Worm (Caenorhabditis elegans) whole organism, young adult: ENCODE data around the gene lys-10.

Source experiments
- F23B12.7 ChIP-seq: sonication (generic microtip); optimal IDR thresholded peaks from 2 replicates; lab custom pipeline; 2017; ENCODE audit warnings: missing genetic modification characterization, mild to moderate bottlenecking, missing compliant biosample characterization, antibody characterized with exemption, moderate library complexity; ENCODE audit not compliant: insufficient read depth
- K11D2.4 ChIP-seq: fragments of 200-800 bp; sonication (Bioruptor generic); IDR thresholded peaks from 2 replicates; pipeline ENCODE4 v1.3.6; 2022; ENCODE audit warnings: missing genetic modification reagents, missing genetic modification characterization, missing compliant biosample characterization
- lsl-1 ChIP-seq: fragments of 200-800 bp; sonication (Bioruptor generic); optimal IDR thresholded peaks from 2 replicates; lab custom pipeline; 2018; ENCODE audit warnings: mild to moderate bottlenecking, missing genetic modification characterization, moderate library complexity, missing compliant biosample characterization
- snpc-4 ChIP-seq, 5 experiments: fragments of 150-350 bp in 1 of 5; sonication (generic microtip) in 4 of 5; optimal IDR thresholded peaks; 2 replicates each; lab custom pipeline; 2014 to 2018; ENCODE audit warnings: missing genetic modification characterization in 5 of 5, missing biosample characterization in 3 of 5, antibody characterized with exemption in 2 of 5, mild to moderate bottlenecking in 2 of 5, missing compliant biosample characterization in 2 of 5, missing genotype in 2 of 5, moderate library complexity in 2 of 5, missing genetic modification reagents in 1 of 5
- unc-130 ChIP-seq: sonication (generic microtip); optimal IDR thresholded peaks from 2 replicates; lab custom pipeline; 2016; ENCODE audit warnings: missing genetic modification reagents, missing genetic modification characterization, missing compliant biosample characterization

DNA sequence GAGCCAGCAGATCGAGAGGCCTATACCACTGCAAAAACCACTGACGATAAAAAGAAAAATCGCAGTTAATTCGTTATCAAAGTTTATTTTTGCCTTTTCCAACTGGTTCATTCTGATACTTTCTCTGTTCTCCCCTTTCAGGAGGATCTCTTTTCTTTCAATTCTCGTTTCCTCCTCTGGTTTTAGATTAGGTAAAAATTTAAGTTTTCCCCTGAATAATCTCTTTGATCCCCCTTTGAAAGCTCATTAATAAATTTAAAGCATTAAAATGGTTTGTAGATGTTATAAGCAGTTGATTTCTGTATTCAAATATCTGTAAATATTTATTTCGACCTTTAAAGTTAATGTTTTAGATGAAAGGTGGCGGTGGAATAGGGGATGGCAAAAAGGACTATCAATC, 41.4 kb upstream of the lys-10 start, which contains the start of gene K07H8.2:
- TF ChIP-seq unc-130 (GFP tag; lab: Kevin White, UChicago) (no peak), snpc-4 (GFP tag; optimal IDR thresholded peaks at IDR 0.05; lab: Kevin White, UChicago) (no peak), snpc-4 (tag; optimal IDR thresholded peaks at IDR 0.05; lab: Kevin White, UChicago) (no peak), lsl-1 (GFP tag; lab: Kevin White, UChicago) (no peak), F23B12.7 (tag; lab: Kevin White, UChicago) (no peak), K11D2.4 (GFP tag; lab: Robert Waterston, UW) (no peak)
